Worm (Caenorhabditis elegans): ENCODE results near the gene srv-3.

ce11 chrV:19741651-19742050 lies 32.9 kb upstream of the srv-3 start, which contains the start of gene W04E12.3:
- TF ChIP-seq skn-1 (tag; optimal IDR thresholded peaks at IDR 0.05), result no peak
- TF ChIP-seq nhr-77 (tag; optimal IDR thresholded peaks at IDR 0.05), result no peak
- no peak for TF ChIP-seq nhr-28 (tag; optimal IDR thresholded peaks at IDR 0.05)
- TF ChIP-seq tbx-2 (tag; optimal IDR thresholded peaks at IDR 0.05), result no peak
- TF ChIP-seq C16A3.4 (tag; optimal IDR thresholded peaks at IDR 0.05), result no peak
- no peak for TF ChIP-seq snpc-4 (tag; optimal IDR thresholded peaks at IDR 0.05)
